Worm (Caenorhabditis elegans) whole organism, L1 larva: Measurements from ENCODE around the gene F47C12.8.

ENCODE experiments used
- aha-1 ChIP-seq: fragments of 150-350 bp; optimal IDR thresholded peaks from 2 replicates; lab custom pipeline; 2014; ENCODE audit warnings: missing biosample characterization, missing genetic modification characterization
- ama-1 ChIP-seq: fragments of 150-350 bp; optimal IDR thresholded peaks from 2 replicates; lab custom pipeline; 2014
- ceh-63 ChIP-seq: fragments of 200-800 bp; sonication (Bioruptor generic); optimal IDR thresholded peaks from 2 replicates; lab custom pipeline; 2018; ENCODE audit warnings: mild to moderate bottlenecking, missing genetic modification characterization, missing compliant biosample characterization
- ceh-8 ChIP-seq: fragments of 200-800 bp; sonication (Bioruptor generic); optimal IDR thresholded peaks from 2 replicates; lab custom pipeline; 2018; ENCODE audit warnings: mild to moderate bottlenecking, missing genetic modification characterization, moderate library complexity, missing compliant biosample characterization
- ceh-82 ChIP-seq, 3 experiments: fragments of 150-350 bp in 1 of 3; sonication (generic microtip) in 2 of 3; optimal IDR thresholded peaks; 2 replicates each; lab custom pipeline; 2014 to 2017; ENCODE audit warnings: missing biosample characterization in 3 of 3, missing genetic modification characterization in 3 of 3
- ceh-88 ChIP-seq: fragments of 200-800 bp; sonication (Bioruptor generic); IDR thresholded peaks from 2 replicates; pipeline ENCODE4 v1.3.6; 2022; ENCODE audit warnings: missing genetic modification characterization, missing compliant biosample characterization
- ceh-90 ChIP-seq: sonication (generic microtip); optimal IDR thresholded peaks from 2 replicates; lab custom pipeline; 2016; ENCODE audit warnings: missing genetic modification characterization, missing compliant biosample characterization
- dpl-1 ChIP-seq, 3 experiments: fragments of 150-350 bp in 2 of 3; sonication (generic microtip) in 1 of 3; optimal IDR thresholded peaks; 2 replicates each; lab custom pipeline; 2014 to 2017; ENCODE audit warnings: missing biosample characterization in 3 of 3, missing genetic modification characterization in 3 of 3, missing genetic modification reagents in 3 of 3
- dsc-1 ChIP-seq: sonication (generic microtip); optimal IDR thresholded peaks from 2 replicates; lab custom pipeline; 2016; ENCODE audit warnings: mild to moderate bottlenecking, missing genetic modification characterization, missing compliant biosample characterization
- efl-1 ChIP-seq, 4 experiments: fragments of 150-350 bp; optimal IDR thresholded peaks in 3 of 4; peaks in 1 of 4; 1 replicate in 1 of 4; 2 replicates in 3 of 4; lab custom pipeline; 2014; ENCODE audit warnings: missing biosample characterization in 2 of 4, missing genetic modification characterization in 2 of 4, missing genetic modification reagents in 2 of 4
- egl-27 ChIP-seq, 2 experiments: fragments of 150-350 bp in 1 of 2; sonication (generic microtip); optimal IDR thresholded peaks; 3 replicates each; lab custom pipeline; 2017 to 2018; ENCODE audit warnings: missing biosample characterization in 2 of 2, missing genetic modification characterization in 2 of 2, missing genetic modification reagents in 2 of 2
- fkh-10 ChIP-seq: sonication (generic microtip); optimal IDR thresholded peaks from 2 replicates; lab custom pipeline; 2017; ENCODE audit warnings: missing biosample characterization, missing genetic modification reagents, missing genetic modification characterization
- fkh-4 ChIP-seq: sonication (generic microtip); optimal IDR thresholded peaks from 2 replicates; lab custom pipeline; 2016; ENCODE audit warnings: missing compliant biosample characterization, missing genetic modification characterization, borderline replicate concordance
- fos-1 ChIP-seq: fragments of 150-350 bp; optimal IDR thresholded peaks from 2 replicates; lab custom pipeline; 2014; ENCODE audit warnings: missing biosample characterization, missing genetic modification characterization
- hlh-17 ChIP-seq: fragments of 200-800 bp; sonication (Bioruptor generic); optimal IDR thresholded peaks from 2 replicates; lab custom pipeline; 2018; ENCODE audit warnings: missing genetic modification characterization, mild to moderate bottlenecking, missing compliant biosample characterization, moderate library complexity, borderline replicate concordance
- jun-1 ChIP-seq: fragments of 150-350 bp; optimal IDR thresholded peaks from 2 replicates; lab custom pipeline; 2014; ENCODE audit warnings: missing biosample characterization, missing genetic modification reagents, missing genetic modification characterization
- lin-13 ChIP-seq: fragments of 150-350 bp; optimal IDR thresholded peaks from 2 replicates; lab custom pipeline; 2014; ENCODE audit warnings: missing biosample characterization, missing genetic modification reagents, missing genetic modification characterization
- lin-14 ChIP-seq: fragments of 200-800 bp; sonication (Bioruptor generic); optimal IDR thresholded peaks from 2 replicates; lab custom pipeline; 2018; ENCODE audit warnings: mild to moderate bottlenecking, missing genetic modification characterization, moderate library complexity, missing compliant biosample characterization
- lin-35 ChIP-seq, 2 experiments: fragments of 150-350 bp; optimal IDR thresholded peaks; 2 replicates each; lab custom pipeline; 2014; ENCODE audit warnings: missing biosample characterization in 2 of 2, missing genetic modification characterization in 2 of 2, missing genetic modification reagents in 2 of 2
- lin-39 ChIP-seq: fragments of 150-350 bp; optimal IDR thresholded peaks from 2 replicates; lab custom pipeline; 2014; ENCODE audit warnings: missing biosample characterization, missing genetic modification reagents, missing genetic modification characterization
- lir-3 ChIP-seq: sonication (generic microtip); optimal IDR thresholded peaks from 2 replicates; lab custom pipeline; 2016; ENCODE audit warnings: mild to moderate bottlenecking, missing genetic modification characterization, moderate library complexity, missing compliant biosample characterization; ENCODE audit not compliant: poor library complexity
- mab-9 ChIP-seq: fragments of 200-800 bp; sonication (Bioruptor generic); IDR thresholded peaks from 2 replicates; pipeline ENCODE4 v1.3.6; 2022; ENCODE audit warnings: missing genetic modification reagents, missing genetic modification characterization, missing compliant biosample characterization
- mef-2 ChIP-seq: fragments of 150-350 bp; optimal IDR thresholded peaks from 2 replicates; lab custom pipeline; 2014; ENCODE audit warnings: missing biosample characterization, missing genetic modification characterization
- nhr-11 ChIP-seq: fragments of 150-350 bp; optimal IDR thresholded peaks from 2 replicates; lab custom pipeline; 2014; ENCODE audit warnings: missing biosample characterization, missing genetic modification characterization
- nhr-20 ChIP-seq: sonication (generic microtip); optimal IDR thresholded peaks from 2 replicates; lab custom pipeline; 2016; ENCODE audit warnings: mild to moderate bottlenecking, missing genetic modification characterization, missing compliant biosample characterization
- nhr-237 ChIP-seq: fragments of 150-350 bp; optimal IDR thresholded peaks from 2 replicates; lab custom pipeline; 2014; ENCODE audit warnings: missing biosample characterization, missing genetic modification characterization
- nhr-47 ChIP-seq: sonication (generic microtip); optimal IDR thresholded peaks from 2 replicates; lab custom pipeline; 2016; ENCODE audit warnings: mild to moderate bottlenecking, missing genetic modification characterization, moderate library complexity, missing compliant biosample characterization
- nhr-76 ChIP-seq: sonication (generic microtip); optimal IDR thresholded peaks from 2 replicates; lab custom pipeline; 2017; ENCODE audit warnings: missing biosample characterization, missing genetic modification characterization
- nhr-85 ChIP-seq: sonication (generic microtip); peaks from one replicate; lab custom pipeline; 2016; ENCODE audit warnings: missing genetic modification characterization, inconsistent platforms, missing compliant biosample characterization
- pag-3 ChIP-seq: sonication (generic microtip); optimal IDR thresholded peaks from 2 replicates; lab custom pipeline; 2017; ENCODE audit warnings: missing genetic modification characterization, mild to moderate bottlenecking, missing compliant biosample characterization, antibody characterized with exemption, borderline replicate concordance; ENCODE audit not compliant: insufficient read depth
- pqm-1 ChIP-seq: sonication (generic microtip); optimal IDR thresholded peaks from 3 replicates; lab custom pipeline; 2017; ENCODE audit warnings: missing biosample characterization, missing genetic modification characterization
- rnt-1 ChIP-seq: sonication (generic microtip); optimal IDR thresholded peaks from 2 replicates; lab custom pipeline; 2016; ENCODE audit warnings: mild to moderate bottlenecking, missing genetic modification characterization, moderate library complexity, missing compliant biosample characterization
- snu-23 ChIP-seq: sonication (generic microtip); optimal IDR thresholded peaks from 2 replicates; lab custom pipeline; 2016; ENCODE audit warnings: missing genetic modification characterization, missing compliant biosample characterization
- sox-4 ChIP-seq: sonication (generic microtip); optimal IDR thresholded peaks from 2 replicates; lab custom pipeline; 2016; ENCODE audit warnings: missing genetic modification characterization, missing compliant biosample characterization
- sptf-1 ChIP-seq: fragments of 150-350 bp; optimal IDR thresholded peaks from 2 replicates; lab custom pipeline; 2014; ENCODE audit warnings: missing biosample characterization, missing genetic modification characterization
- sup-37 ChIP-seq: fragments of 200-800 bp; sonication (Bioruptor generic); optimal IDR thresholded peaks from 2 replicates; lab custom pipeline; 2018; ENCODE audit warnings: mild to moderate bottlenecking, missing genetic modification characterization, missing compliant biosample characterization
- swsn-7 ChIP-seq: sonication (generic microtip); optimal IDR thresholded peaks from 2 replicates; lab custom pipeline; 2016; ENCODE audit warnings: missing genetic modification characterization, missing compliant biosample characterization
- tbx-2 ChIP-seq: sonication (generic microtip); optimal IDR thresholded peaks from 2 replicates; lab custom pipeline; 2016; ENCODE audit warnings: missing genetic modification characterization, missing compliant biosample characterization
- tlp-1 ChIP-seq: fragments of 150-350 bp; optimal IDR thresholded peaks from 2 replicates; lab custom pipeline; 2014; ENCODE audit warnings: missing biosample characterization, missing genetic modification characterization
- unc-130 ChIP-seq: fragments of 150-350 bp; optimal IDR thresholded peaks from 2 replicates; lab custom pipeline; 2017; ENCODE audit warnings: missing biosample characterization, missing genetic modification characterization, inconsistent platforms
- unc-62 ChIP-seq: fragments of 150-350 bp; optimal IDR thresholded peaks from 2 replicates; lab custom pipeline; 2014; ENCODE audit warnings: missing biosample characterization, missing genetic modification reagents, missing genetic modification characterization
- zag-1 ChIP-seq: fragments of 150-350 bp; optimal IDR thresholded peaks from 2 replicates; lab custom pipeline; 2014; ENCODE audit warnings: missing biosample characterization, missing genetic modification characterization
- ztf-11 ChIP-seq, 2 experiments: sonication (generic microtip); optimal IDR thresholded peaks; 2 replicates each; lab custom pipeline; 2016 to 2017; ENCODE audit warnings: missing genetic modification characterization in 2 of 2, missing biosample characterization in 1 of 2, missing compliant biosample characterization in 1 of 2

Gene F47C12.8

DNA sequence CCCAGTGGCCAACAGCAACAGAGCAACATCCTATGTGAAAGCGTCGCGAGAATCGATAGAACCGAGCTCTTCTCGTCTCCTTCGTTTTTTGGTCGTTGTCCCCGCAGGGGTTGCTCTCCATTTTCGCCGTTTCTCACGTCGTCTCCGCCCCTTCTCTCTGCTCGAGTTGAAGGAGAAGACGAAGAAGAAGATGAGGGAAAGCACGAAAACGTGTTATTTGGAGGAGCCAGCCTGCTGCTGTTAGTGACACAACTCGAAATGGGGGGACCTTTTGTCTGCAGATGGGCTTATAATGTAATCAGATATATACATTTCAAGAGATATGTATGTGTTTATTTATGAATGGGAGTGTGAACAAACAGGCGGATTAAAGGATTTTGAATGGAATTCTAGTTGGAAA, 9.3 kb upstream of the F47C12.8 start, which contains the start of gene W02C12.2:
W02C12.2 (minus strand) TSS at position 277 of the 400 bp plus-strand sequence.
- TF ChIP-seq ceh-63 (GFP tag; lab: Kevin White, UChicago): no peak
- peak in 1 of 2 experiments; percentile 9 for TF ChIP-seq lin-35 (GFP tag; optimal IDR thresholded peaks at IDR 0.05; lab: Kevin White, UChicago)
- peak; percentile 71 for TF ChIP-seq lin-14 (GFP tag; lab: Kevin White, UChicago)
- peak; percentile 6 for TF ChIP-seq rnt-1
- peak in 1 of 3 experiments; percentile 44 for TF ChIP-seq ceh-82 (tag; optimal IDR thresholded peaks at IDR 0.05; lab: Kevin White, UChicago)
- TF ChIP-seq, all 84 proteins: peak for 4

DNA sequence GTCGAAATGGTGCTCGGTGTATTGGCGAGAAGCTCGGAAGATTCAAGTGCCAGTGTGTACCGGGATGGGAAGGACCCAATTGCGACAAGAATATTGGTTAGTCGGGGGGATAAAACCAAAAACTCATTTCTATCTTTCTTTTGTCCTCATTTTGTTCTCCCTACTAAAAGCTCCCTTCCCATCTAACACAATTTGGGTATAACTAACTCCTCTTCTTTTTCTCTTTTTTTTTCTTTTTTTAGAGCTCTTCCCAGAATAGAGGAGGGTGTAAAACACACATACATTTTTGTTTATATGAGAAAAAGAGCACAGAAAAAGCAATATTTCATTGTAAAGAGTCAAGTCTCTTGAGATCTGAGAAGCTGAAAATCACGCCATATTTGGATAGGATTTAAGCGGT, 6.7 kb upstream of the F47C12.8 start:
- no peak for TF ChIP-seq swsn-7
- TF ChIP-seq fkh-10 (GFP tag; lab: Kevin White, UChicago): peak; percentile 42
- TF ChIP-seq lin-14 (GFP tag; lab: Kevin White, UChicago): peak; percentile 58

DNA sequence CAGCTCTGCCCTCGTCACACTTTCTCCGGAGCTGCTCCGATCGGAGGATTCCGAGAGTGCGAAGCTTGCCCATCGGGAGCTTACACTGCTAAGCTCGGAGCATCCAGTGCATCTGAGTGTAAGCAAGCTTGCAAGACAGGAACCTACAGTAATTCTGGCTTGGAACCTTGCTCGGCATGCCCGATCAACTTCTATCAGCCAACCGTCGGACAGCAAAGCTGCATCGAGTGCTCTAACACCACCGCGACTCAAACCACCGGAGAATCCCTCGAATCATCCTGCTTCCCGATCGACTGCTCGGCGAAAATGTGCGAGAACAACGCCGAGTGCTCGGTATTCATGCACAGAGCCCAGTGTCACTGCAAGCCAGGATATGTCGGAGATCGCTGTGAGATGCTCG, 5.8 kb upstream of the F47C12.8 start:
- TF ChIP-seq ama-1 (lab: Kevin White, UChicago): no peak
- no peak for TF ChIP-seq unc-62
- no peak for TF ChIP-seq aha-1 (tag; lab: Kevin White, UChicago)
- TF ChIP-seq sptf-1: no peak
- TF ChIP-seq nhr-47 (tag; lab: Kevin White, UChicago): no peak

DNA sequence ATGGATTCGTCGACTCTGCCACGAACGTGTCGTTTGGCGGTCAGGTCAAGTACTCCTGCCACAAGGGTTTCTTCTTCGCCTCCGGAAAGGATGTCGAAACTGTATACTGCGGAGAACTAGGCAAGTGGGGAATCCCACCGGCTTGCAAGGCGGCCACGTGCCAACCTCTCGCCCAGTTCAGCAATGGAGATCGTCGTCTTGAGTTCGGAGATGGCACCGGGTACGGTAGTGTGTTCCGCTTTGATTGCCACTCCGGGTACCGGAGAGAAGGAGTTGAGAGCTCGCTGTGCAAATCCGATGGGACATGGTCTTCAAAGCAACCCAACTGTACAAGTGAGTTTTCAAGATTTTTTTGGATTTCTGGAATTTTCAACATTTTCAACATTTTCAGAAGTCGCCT, 1.2 kb upstream of the F47C12.8 start:
- no peak for TF ChIP-seq nhr-237
- no peak for TF ChIP-seq unc-130
- no peak for TF ChIP-seq sptf-1
- TF ChIP-seq lin-39 (tag; lab: Kevin White, UChicago): no peak
- TF ChIP-seq lin-13 (GFP tag; lab: Kevin White, UChicago): no peak
- TF ChIP-seq pag-3 (tag; lab: Kevin White, UChicago): no peak
- no peak for TF ChIP-seq mef-2 (tag; lab: Kevin White, UChicago)
- TF ChIP-seq nhr-76: no peak
- no peak for TF ChIP-seq snu-23
- TF ChIP-seq egl-27 (tag; optimal IDR thresholded peaks at IDR 0.05; lab: Kevin White, UChicago): no peak
- no peak for TF ChIP-seq fkh-4
- no peak for TF ChIP-seq tlp-1 (tag; lab: Kevin White, UChicago)
- TF ChIP-seq pqm-1 (tag; lab: Kevin White, UChicago): no peak
- no peak for TF ChIP-seq ceh-90 (tag; lab: Kevin White, UChicago)
- TF ChIP-seq swsn-7: no peak
- no peak for TF ChIP-seq ceh-88 (GFP tag; lab: Robert Waterston, UW)
- TF ChIP-seq fos-1 (tag; lab: Kevin White, UChicago): no peak

DNA sequence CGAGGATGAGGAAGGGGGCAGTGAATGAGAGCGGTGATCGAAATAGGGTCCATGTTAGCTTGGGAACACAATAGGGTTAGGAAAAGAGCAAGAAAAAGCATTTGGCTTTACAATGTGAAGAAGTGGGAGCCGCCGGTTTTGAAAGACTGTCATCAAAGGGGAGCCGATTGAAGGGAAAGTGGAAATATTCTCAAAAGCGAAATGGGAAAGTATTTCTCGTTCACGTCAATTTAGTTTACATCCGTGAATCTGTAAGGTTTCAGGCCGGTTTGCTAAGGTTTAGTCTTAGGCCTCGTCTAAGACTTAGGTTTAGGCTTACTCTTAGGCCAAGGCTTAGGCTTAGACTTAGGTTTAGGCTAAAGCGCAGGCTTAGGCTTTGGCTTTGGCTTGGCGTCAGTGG, 3.0 kb downstream of the F47C12.8 start, which contains the start of gene F47C12.7:
F47C12.7 (minus strand) TSS at position 101 of the 400 bp plus-strand sequence.
- no peak for TF ChIP-seq sox-4 (tag; lab: Kevin White, UChicago)
- TF ChIP-seq sup-37 (GFP tag; lab: Kevin White, UChicago): no peak
- TF ChIP-seq fkh-4: no peak
- TF ChIP-seq sptf-1: no peak
- no peak for TF ChIP-seq mab-9 (GFP tag; lab: Robert Waterston, UW)
- no peak for TF ChIP-seq efl-1 (optimal IDR thresholded peaks at IDR 0.05; lab: Kevin White, UChicago)
- peak in 1 of 2 experiments; percentile 60 for TF ChIP-seq efl-1 (GFP tag; optimal IDR thresholded peaks at IDR 0.05 in 1 of 2; lab: Kevin White, UChicago)
- TF ChIP-seq, all 84 proteins: peak for 1

DNA sequence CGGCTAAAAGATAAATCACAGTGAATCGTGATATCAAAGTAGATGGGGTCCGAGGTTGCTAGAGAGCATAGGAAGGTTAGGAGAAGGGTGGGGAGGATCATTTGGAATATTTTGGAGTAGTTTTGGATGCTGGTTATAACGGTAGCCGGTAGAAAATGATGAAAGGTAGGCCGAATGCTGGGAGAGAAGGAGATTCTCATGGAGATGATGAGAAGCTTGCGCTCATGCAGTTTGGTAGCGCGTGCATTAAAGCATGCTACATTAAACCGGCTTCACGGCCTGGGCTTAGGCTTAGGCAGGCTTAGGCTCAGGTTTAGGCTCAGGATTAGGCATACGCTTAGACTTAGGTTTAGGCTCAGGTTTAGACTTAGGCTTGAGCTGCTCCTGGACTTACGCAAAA, 4.1 kb downstream of the F47C12.8 start, which contains the start of gene F47C12.13:
F47C12.13 (minus strand) TSS at position 101 of the 400 bp plus-strand sequence.
- no peak for TF ChIP-seq dsc-1 (tag; lab: Kevin White, UChicago)
- no peak for TF ChIP-seq nhr-237
- TF ChIP-seq ztf-11 (tag; optimal IDR thresholded peaks at IDR 0.05; lab: Kevin White, UChicago): no peak
- no peak for TF ChIP-seq jun-1 (tag; lab: Kevin White, UChicago)
- no peak for TF ChIP-seq tbx-2
- TF ChIP-seq lir-3: no peak
- TF ChIP-seq ceh-82 (tag; optimal IDR thresholded peaks at IDR 0.05; lab: Kevin White, UChicago): no peak
- TF ChIP-seq hlh-17: no peak
- no peak for TF ChIP-seq nhr-20
- TF ChIP-seq ceh-8 (GFP tag; lab: Kevin White, UChicago): no peak
- TF ChIP-seq nhr-85 (tag; lab: Kevin White, UChicago): no peak
- no peak for TF ChIP-seq swsn-7
- no peak for TF ChIP-seq ceh-90 (tag; lab: Kevin White, UChicago)
- TF ChIP-seq zag-1 (tag; lab: Kevin White, UChicago): no peak
- TF ChIP-seq egl-27 (tag; optimal IDR thresholded peaks at IDR 0.05; lab: Kevin White, UChicago): no peak
- TF ChIP-seq dpl-1 (GFP tag; optimal IDR thresholded peaks at IDR 0.05; lab: Kevin White, UChicago): no peak
- no peak for TF ChIP-seq lin-35 (GFP tag; optimal IDR thresholded peaks at IDR 0.05; lab: Kevin White, UChicago)
- TF ChIP-seq nhr-11 (tag; lab: Kevin White, UChicago): no peak
